Worm (Caenorhabditis elegans): ENCODE results near the gene F38A5.8.
"Not testable (repeated sequence)": the region's sequence is repeated elsewhere in the genome, so short reads cannot be mapped to it uniquely, and the experiment has no call there.

The F38A5.8 gene

DNA sequence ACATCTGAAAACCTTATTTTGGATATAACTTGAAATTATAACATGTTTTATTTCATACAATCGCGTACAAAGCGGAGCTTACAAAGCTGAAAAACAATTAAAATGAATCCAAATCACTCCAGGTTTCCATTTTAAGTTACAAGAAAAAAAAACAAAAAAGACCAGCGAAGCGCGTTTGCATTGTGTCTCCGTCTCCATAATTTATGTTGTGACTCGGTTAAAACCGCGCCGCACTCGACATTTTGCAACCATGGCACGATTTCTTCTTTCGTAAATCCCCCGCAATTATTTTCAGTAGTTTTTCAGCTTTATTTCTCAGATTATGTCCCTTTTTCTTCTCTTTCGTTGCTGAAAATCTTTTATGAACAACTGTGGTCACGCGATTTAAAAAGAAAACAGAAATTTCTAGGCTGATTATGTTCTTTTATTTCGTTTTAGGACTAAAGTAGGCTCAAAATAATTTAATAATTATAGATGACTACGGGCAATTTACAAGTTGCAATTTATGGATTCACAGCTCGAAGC lies 14.1 kb upstream of the F38A5.8 start, which contains the start of the genes F38A5.2 and dnj-11 (continued):
- TF ChIP-seq peb-1 (tag; optimal IDR thresholded peaks at IDR 0.05) (no peak), dmd-4 (tag; optimal IDR thresholded peaks at IDR 0.05) (no peak), ztf-11 (tag; optimal IDR thresholded peaks at IDR 0.05) (no peak), ceh-16 (tag; optimal IDR thresholded peaks at IDR 0.05) (peak; percentile 66), mdl-1 (tag; optimal IDR thresholded peaks at IDR 0.05) (no peak), mbf-1 (tag; optimal IDR thresholded peaks at IDR 0.05) (no peak), sma-9 (GFP tag; optimal IDR thresholded peaks at IDR 0.05) (peak; percentile 88), sma-9 (tag; optimal IDR thresholded peaks at IDR 0.05) (no peak), gmeb-1 (tag; optimal IDR thresholded peaks at IDR 0.05) (peak; percentile 77), nhr-25 (tag; optimal IDR thresholded peaks at IDR 0.05) (no peak), snpc-4 (tag; optimal IDR thresholded peaks at IDR 0.05) (peak; percentile 50), R02D3.7 (tag; optimal IDR thresholded peaks at IDR 0.05) (peak; percentile 7), nhr-10 (tag; optimal IDR thresholded peaks at IDR 0.05) (no peak), nhr-129 (tag; optimal IDR thresholded peaks at IDR 0.05) (peak; percentile 87)

ce11 chrIV:6588080-6588613 lies 11.4 kb upstream of the F38A5.8 start:
- TF ChIP-seq lin-39 (tag; optimal IDR thresholded peaks at IDR 0.05), result no peak
- TF ChIP-seq ceh-16 (tag; optimal IDR thresholded peaks at IDR 0.05), result no peak
- no peak for TF ChIP-seq skn-1 (tag; optimal IDR thresholded peaks at IDR 0.05)
- no peak for TF ChIP-seq elt-3 (tag; optimal IDR thresholded peaks at IDR 0.05)
- TF ChIP-seq snpc-4 (tag; optimal IDR thresholded peaks at IDR 0.05), result no peak
- TF ChIP-seq mbf-1 (tag; optimal IDR thresholded peaks at IDR 0.05), result no peak
- no peak for TF ChIP-seq unc-55 (GFP tag; optimal IDR thresholded peaks at IDR 0.05)
- TF ChIP-seq elt-1 (tag; optimal IDR thresholded peaks at IDR 0.05), result no peak
- no peak for TF ChIP-seq alr-1 (tag; optimal IDR thresholded peaks at IDR 0.05)
- TF ChIP-seq egl-27 (tag; optimal IDR thresholded peaks at IDR 0.05), result no peak
- TF ChIP-seq lin-11 (tag; optimal IDR thresholded peaks at IDR 0.05), result no peak
- TF ChIP-seq nhr-12 (tag; optimal IDR thresholded peaks at IDR 0.05), result no peak
- no peak for TF ChIP-seq ama-1 (optimal IDR thresholded peaks at IDR 0.05)
- TF ChIP-seq sem-4 (tag; optimal IDR thresholded peaks at IDR 0.05), result no peak
- TF ChIP-seq sma-3 (GFP tag; optimal IDR thresholded peaks at IDR 0.05), result no peak
- TF ChIP-seq nhr-237 (tag; optimal IDR thresholded peaks at IDR 0.05), result no peak

- TF ChIP-seq mab-5 (tag; optimal IDR thresholded peaks at IDR 0.05) (no peak), sma-9 (GFP tag; optimal IDR thresholded peaks at IDR 0.05) (peak; percentile 25), sma-9 (tag; optimal IDR thresholded peaks at IDR 0.05) (no peak), unc-62 (GFP tag; optimal IDR thresholded peaks at IDR 0.05) (no peak), ztf-4 (tag; optimal IDR thresholded peaks at IDR 0.05) (no peak), fos-1 (tag; optimal IDR thresholded peaks at IDR 0.05) (peak; percentile 93), nhr-25 (tag; optimal IDR thresholded peaks at IDR 0.05) (no peak), nhr-11 (tag; optimal IDR thresholded peaks at IDR 0.05) (no peak), zag-1 (tag; optimal IDR thresholded peaks at IDR 0.05) (no peak), elt-3 (tag; optimal IDR thresholded peaks at IDR 0.05) (no peak), aly-2 (tag; optimal IDR thresholded peaks at IDR 0.05) (no peak), crh-2 (tag; optimal IDR thresholded peaks at IDR 0.05) (no peak), lin-39 (tag; optimal IDR thresholded peaks at IDR 0.05) (no peak), ZK546.5 (tag; optimal IDR thresholded peaks at IDR 0.05) (no peak), ztf-11 (tag; optimal IDR thresholded peaks at IDR 0.05) (no peak), nhr-12 (tag; optimal IDR thresholded peaks at IDR 0.05) (no peak), nhr-10 (tag; optimal IDR thresholded peaks at IDR 0.05) (no peak)
These were observed 9.5 kb upstream of the F38A5.8 start, which contains the start of the genes lec-11 and irld-7 for ce11 chrIV:6590029-6590428. Gene lec-11 (minus strand): TSS chrIV:6590154. Gene irld-7 (plus strand): TSS chrIV:6590360.

DNA sequence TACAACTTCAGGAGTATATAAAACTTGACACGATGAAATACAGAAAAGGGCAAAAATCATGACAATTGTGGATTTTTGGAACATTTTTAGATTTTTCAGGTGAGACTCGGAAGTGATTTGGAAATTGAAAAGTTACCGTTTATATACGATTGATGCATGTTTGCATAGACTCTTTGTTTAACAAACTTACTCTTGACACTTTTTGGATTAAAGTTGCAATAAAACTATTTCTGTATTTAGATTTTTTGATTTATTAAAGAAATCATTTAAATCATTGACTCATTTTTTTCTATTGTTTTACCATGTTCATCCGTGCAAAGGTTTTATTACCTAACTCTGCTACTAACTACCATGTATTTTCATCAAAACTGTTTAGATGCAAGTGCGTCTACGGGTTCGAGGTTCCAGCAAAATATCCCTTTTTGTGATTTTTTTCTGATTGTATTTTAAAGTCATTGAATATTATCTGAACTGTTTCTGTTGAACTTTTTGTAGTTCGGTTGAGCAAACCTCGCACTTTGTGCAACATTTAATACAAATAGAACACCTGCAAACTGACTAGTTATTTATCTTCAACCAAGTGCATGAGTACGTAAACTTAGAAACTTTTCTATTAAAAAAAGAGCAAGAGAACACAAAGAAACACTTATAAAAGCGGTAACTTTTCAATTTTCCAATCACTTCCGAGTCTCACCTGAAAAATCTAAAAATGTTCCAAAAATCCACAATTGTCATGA lies 8.4 kb upstream of the F38A5.8 start, which contains the start of the genes nspb-1 and nspb-2:
nspb-1 (minus strand) TSS at position 101 of the 737 bp plus-strand sequence.
nspb-2 (plus strand) TSS at position 687 of the 737 bp plus-strand sequence.
- TF ChIP-seq nhr-129, lin-39, ztf-11 (tag; optimal IDR thresholded peaks at IDR 0.05): not testable (repeated sequence)
